Fruit fly (Drosophila melanogaster): ENCODE results near the gene CG15599.
A peak's percentile ranks its signal among the peaks of the same experiment; 100 is the strongest.

The CG15599 gene

dm6 chrX:15733192-15733892, 44.7 kb upstream of the CG15599 start:
- TF ChIP-seq CG11762 (GFP tag; optimal IDR thresholded peaks at IDR 0.05; ENCODE audit: insufficient read depth) (no peak), CG31627 (GFP tag; optimal IDR thresholded peaks at IDR 0.05) (no peak), Eip78C (GFP tag) (peak; percentile 32), eg (GFP tag; IDR thresholded peaks at IDR 0.05) (peak; percentile 72), Hr38 (GFP tag; optimal IDR thresholded peaks at IDR 0.05) (no peak), svp (GFP tag) (no peak), Met (GFP tag; optimal IDR thresholded peaks at IDR 0.05) (no peak), CG8119 (GFP tag; IDR thresholded peaks at IDR 0.05) (peak; percentile 26; the same call in 1 of the 3 replicates), Sox14 (GFP tag; optimal IDR thresholded peaks at IDR 0.05) (no peak), CG15336 (GFP tag; IDR thresholded peaks at IDR 0.05) (peak; percentile 60), fkh (GFP tag; optimal IDR thresholded peaks at IDR 0.05) (no peak), Lpt (GFP tag; optimal IDR thresholded peaks at IDR 0.05) (no peak), CG7368 (GFP tag; optimal IDR thresholded peaks at IDR 0.05) (no peak), CG8632 (GFP tag; optimal IDR thresholded peaks at IDR 0.05) (no peak), CG6163 (GFP tag; IDR thresholded peaks at IDR 0.05) (peak; percentile 47; the same call in 1 of the 3 replicates), dsx (GFP tag; optimal IDR thresholded peaks at IDR 0.05; ENCODE audit: poor library complexity, severe bottlenecking) (no peak)

- TF ChIP-seq CG6854 (GFP tag; optimal IDR thresholded peaks at IDR 0.05) (no peak), eg (GFP tag; IDR thresholded peaks at IDR 0.05) (no peak), CG6276 (GFP tag; optimal IDR thresholded peaks at IDR 0.05) (no peak), Hr38 (GFP tag; optimal IDR thresholded peaks at IDR 0.05) (no peak), ss (GFP tag; optimal IDR thresholded peaks at IDR 0.05) (no peak), fkh (GFP tag; optimal IDR thresholded peaks at IDR 0.05) (no peak), fd85E (GFP tag; optimal IDR thresholded peaks at IDR 0.05) (no peak), dsx (GFP tag; optimal IDR thresholded peaks at IDR 0.05; ENCODE audit: poor library complexity, severe bottlenecking) (no peak), dac (GFP tag; optimal IDR thresholded peaks at IDR 0.05) (no peak), CG6163 (GFP tag; IDR thresholded peaks at IDR 0.05) (no peak), Hr39 (GFP tag; optimal IDR thresholded peaks at IDR 0.05) (no peak)
These were observed 43.3 kb upstream of the CG15599 start, which contains the start of gene CG8191 for dm6 chrX:15731968-15732367. Gene CG8191 (plus strand): TSS chrX:15732178.

dm6 chrX:15712409-15712808, 23.8 kb upstream of the CG15599 start, which contains the start of gene HUWE1:
Gene HUWE1 (plus strand): TSS chrX:15712628.
- no peak for TF ChIP-seq svp (GFP tag)
- 0 out of 2 replicates have a peak, but pooled peaks have one; percentile 14 for TF ChIP-seq CG15336 (GFP tag; IDR thresholded peaks at IDR 0.05)
- TF ChIP-seq salr (GFP tag; optimal IDR thresholded peaks at IDR 0.05), result no peak
- TF ChIP-seq CG31627 (GFP tag; optimal IDR thresholded peaks at IDR 0.05), result no peak
- no peak for TF ChIP-seq achi (GFP tag; optimal IDR thresholded peaks at IDR 0.05)
- peak; percentile 10 for TF ChIP-seq esn (GFP tag; optimal IDR thresholded peaks at IDR 0.05)
- no peak for TF ChIP-seq fd59A (GFP tag; optimal IDR thresholded peaks at IDR 0.05)
- TF ChIP-seq spab (GFP tag; optimal IDR thresholded peaks at IDR 0.05), result no peak
- no peak for TF ChIP-seq CG9139 (GFP tag; optimal IDR thresholded peaks at IDR 0.05)
- TF ChIP-seq CG6792 (GFP tag; optimal IDR thresholded peaks at IDR 0.05), result no peak
- TF ChIP-seq Sox14 (GFP tag; optimal IDR thresholded peaks at IDR 0.05), result peak; percentile 17
- peak; percentile 25 for TF ChIP-seq dsx (GFP tag; optimal IDR thresholded peaks at IDR 0.05; ENCODE audit: poor library complexity, severe bottlenecking)
- no peak for TF ChIP-seq Sox15 (GFP tag; optimal IDR thresholded peaks at IDR 0.05)
- TF ChIP-seq CG3919 (GFP tag; optimal IDR thresholded peaks at IDR 0.05), result no peak
- TF ChIP-seq CG11294 (GFP tag; IDR thresholded peaks at IDR 0.05), result no peak
- TF ChIP-seq Smox (GFP tag; optimal IDR thresholded peaks at IDR 0.05), result no peak
- peak; percentile 47 for TF ChIP-seq CG6854 (GFP tag; optimal IDR thresholded peaks at IDR 0.05)
- TF ChIP-seq CG11762 (GFP tag; optimal IDR thresholded peaks at IDR 0.05; ENCODE audit: insufficient read depth), result no peak
- no peak for TF ChIP-seq Met (GFP tag; optimal IDR thresholded peaks at IDR 0.05)
- TF ChIP-seq CG3032 (tag; optimal IDR thresholded peaks at IDR 0.05), result no peak
- TF ChIP-seq vri (GFP tag; optimal IDR thresholded peaks at IDR 0.05), result no peak
- no peak for TF ChIP-seq net (GFP tag; optimal IDR thresholded peaks at IDR 0.05)
- no peak for TF ChIP-seq CG6808 (GFP tag; optimal IDR thresholded peaks at IDR 0.05)
- no peak for TF ChIP-seq CG8632 (GFP tag; optimal IDR thresholded peaks at IDR 0.05)
- no peak for TF ChIP-seq acj6 (GFP tag; optimal IDR thresholded peaks at IDR 0.05)

Data from whole organism, prepupa.